Worm (Caenorhabditis elegans) whole organism, L4 larva: ENCODE measurements around the gene K08B12.1.

Experiments
- F44E2.7 ChIP-seq: fragments of 200-800 bp; sonication (Bioruptor generic); IDR thresholded peaks from 2 replicates; pipeline ENCODE4 v2.1.2; 2022; ENCODE audit warnings: missing genetic modification characterization, missing compliant biosample characterization
- ama-1 ChIP-seq: fragments of 150-350 bp; optimal IDR thresholded peaks from 2 replicates; lab custom pipeline; 2014; ENCODE audit warnings: inconsistent platforms, mixed read lengths
- ceh-28 ChIP-seq: fragments of 150-350 bp; optimal IDR thresholded peaks from 2 replicates; lab custom pipeline; 2014; ENCODE audit warnings: missing biosample characterization, missing genetic modification reagents, missing genetic modification characterization
- dmd-9 ChIP-seq: fragments of 200-800 bp; sonication (Bioruptor generic); IDR thresholded peaks from 2 replicates; pipeline ENCODE4 v1.3.6; 2022; ENCODE audit warnings: missing genetic modification reagents, missing genetic modification characterization, missing compliant biosample characterization
- fkh-10 ChIP-seq: fragments of 150-350 bp; optimal IDR thresholded peaks from 2 replicates; lab custom pipeline; 2014; ENCODE audit warnings: missing biosample characterization, missing genetic modification reagents, missing genetic modification characterization
- nhr-237 ChIP-seq: sonication (generic microtip); optimal IDR thresholded peaks from 2 replicates; lab custom pipeline; 2017; ENCODE audit warnings: missing biosample characterization, missing genetic modification characterization
- nhr-42 ChIP-seq: fragments of 200-800 bp; sonication (Bioruptor generic); IDR thresholded peaks from 2 replicates; pipeline ENCODE4 v1.3.6; 2022; ENCODE audit warnings: missing genetic modification characterization, missing compliant biosample characterization
- unc-39 ChIP-seq: sonication (generic microtip); optimal IDR thresholded peaks from 2 replicates; lab custom pipeline; 2017; ENCODE audit warnings: missing biosample characterization, missing genetic modification characterization
- unc-62 ChIP-seq, 3 experiments: fragments of 150-350 bp in 1 of 3; sonication (generic microtip); optimal IDR thresholded peaks in 2 of 3; peaks in 1 of 3; 1 replicate in 1 of 3; 2 replicates in 2 of 3; lab custom pipeline; 2014 to 2017; ENCODE audit warnings: missing biosample characterization in 3 of 3, missing genetic modification characterization in 3 of 3, missing genetic modification reagents in 3 of 3, missing genotype in 1 of 3
- zag-1 ChIP-seq: fragments of 150-350 bp; optimal IDR thresholded peaks from 2 replicates; lab custom pipeline; 2014; ENCODE audit warnings: missing biosample characterization, missing genetic modification characterization
- zip-2 ChIP-seq: fragments of 150-350 bp; optimal IDR thresholded peaks from 2 replicates; lab custom pipeline; 2014; ENCODE audit warnings: missing biosample characterization, missing genetic modification characterization

DNA sequence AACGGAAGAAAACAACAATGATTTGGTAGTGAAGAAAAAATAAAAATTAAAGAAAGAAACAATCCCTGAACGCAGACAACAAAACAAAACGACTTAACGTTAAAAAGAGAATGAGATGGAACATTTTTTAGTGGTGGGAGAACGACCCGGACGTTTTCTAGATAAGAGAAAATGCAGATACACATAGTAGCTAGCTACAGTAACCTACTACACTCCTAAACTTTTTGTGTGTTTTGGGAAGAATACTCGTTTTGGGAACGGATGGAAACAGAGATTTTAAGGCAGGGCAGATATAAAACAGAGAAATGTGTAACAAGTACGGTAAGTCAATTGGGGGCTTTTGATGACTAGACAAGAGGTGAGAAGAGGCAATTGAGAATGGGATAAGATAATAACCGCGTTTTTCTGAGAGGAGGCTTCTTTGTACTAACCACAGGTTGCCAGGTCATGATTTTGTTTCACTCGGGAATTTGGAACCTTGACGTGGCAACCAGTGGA, 36.3 kb upstream of the K08B12.1 start:
- TF ChIP-seq nhr-237 = no peak
- TF ChIP-seq zag-1 (tag; lab: Kevin White, UChicago) = no peak
- TF ChIP-seq F44E2.7 (GFP tag; lab: Robert Waterston, UW) = no peak
- no peak for TF ChIP-seq dmd-9 (GFP tag; lab: Robert Waterston, UW)
- TF ChIP-seq zip-2 (tag; lab: Kevin White, UChicago) = no peak
- no peak for TF ChIP-seq nhr-42 (GFP tag; lab: Robert Waterston, UW)
- TF ChIP-seq unc-39 = no peak
- peak in 1 of 2 experiments; percentile 99 for TF ChIP-seq unc-62 (GFP tag; optimal IDR thresholded peaks at IDR 0.05 in 1 of 2; lab: Kevin White, UChicago)
- TF ChIP-seq unc-62 (tag; optimal IDR thresholded peaks at IDR 0.05; lab: Kevin White, UChicago) = no peak
- no peak for TF ChIP-seq ama-1 (lab: Kevin White, UChicago)
- TF ChIP-seq fkh-10 = no peak
- no peak for TF ChIP-seq ceh-28 (tag; lab: Kevin White, UChicago)
